Worm (Caenorhabditis elegans): ENCODE data around the gene C02C6.14.

C02C6.14 gene

ce11 chrX:15492759-15493158 lies 44.7 kb upstream of the C02C6.14 start (continued):
- TF ChIP-seq F55B11.4 (tag; optimal IDR thresholded peaks at IDR 0.05; ENCODE audit: borderline replicate concordance, insufficient read depth) (no peak), K11D2.4 (GFP tag; IDR thresholded peaks at IDR 0.05) (peak; percentile 85)

ce11 chrX:15493322-15493721 lies 44.1 kb upstream of the C02C6.14 start, which contains the start of gene gob-1:
TSS of gene gob-1 (plus strand) at chrX:15493602.
- TF ChIP-seq lin-40 (tag; optimal IDR thresholded peaks at IDR 0.05): no peak
- no peak for TF ChIP-seq ztf-6 (GFP tag; IDR thresholded peaks at IDR 0.05)
- no peak for TF ChIP-seq dpff-1 (tag; optimal IDR thresholded peaks at IDR 0.05)
- no peak for TF ChIP-seq madf-8 (GFP tag; conservative IDR thresholded peaks at IDR 0.05)
- no peak for TF ChIP-seq ztf-3 (GFP tag; optimal IDR thresholded peaks at IDR 0.05)
- no peak for TF ChIP-seq madf-3 (GFP tag; IDR thresholded peaks at IDR 0.05)
- TF ChIP-seq snpc-1.3 (tag; optimal IDR thresholded peaks at IDR 0.05; ENCODE audit: insufficient read depth): no peak
- no peak for TF ChIP-seq Y79H2A.3 (GFP tag; conservative IDR thresholded peaks at IDR 0.05)
- no peak for TF ChIP-seq Y95B8A.8 (GFP tag; IDR thresholded peaks at IDR 0.05)
- no peak for TF ChIP-seq egl-44 (GFP tag; IDR thresholded peaks at IDR 0.05)
- TF ChIP-seq F10E7.11 (tag; optimal IDR thresholded peaks at IDR 0.05): no peak
- no peak for TF ChIP-seq efl-1 (GFP tag; optimal IDR thresholded peaks at IDR 0.05)
- no peak for TF ChIP-seq attf-3 (GFP tag; conservative IDR thresholded peaks at IDR 0.05)
- no peak for TF ChIP-seq tbx-9 (tag; optimal IDR thresholded peaks at IDR 0.05; ENCODE audit: borderline replicate concordance)

- TF ChIP-seq egrh-3 (GFP tag; IDR thresholded peaks at IDR 0.05) (no peak), tlf-1 (GFP tag; optimal IDR thresholded peaks at IDR 0.05) (no peak), snpc-3.4 (tag; optimal IDR thresholded peaks at IDR 0.05) (no peak), dox-1 (GFP tag; IDR thresholded peaks at IDR 0.05) (no peak), lin-26 (GFP tag; IDR thresholded peaks at IDR 0.05) (no peak), mxl-1 (tag; optimal IDR thresholded peaks at IDR 0.05) (no peak), hsf-1 (GFP tag; IDR thresholded peaks at IDR 0.05) (no peak), him-1 (tag; optimal IDR thresholded peaks at IDR 0.05) (no peak), ztf-6 (GFP tag; IDR thresholded peaks at IDR 0.05) (no peak), nfyb-1 (GFP tag; IDR thresholded peaks at IDR 0.05) (no peak), egl-44 (GFP tag; IDR thresholded peaks at IDR 0.05) (no peak), madf-8 (GFP tag; conservative IDR thresholded peaks at IDR 0.05) (no peak), aptf-3 (GFP tag; IDR thresholded peaks at IDR 0.05) (no peak), B0035.1 (tag; optimal IDR thresholded peaks at IDR 0.05) (no peak), rec-8 (tag; optimal IDR thresholded peaks at IDR 0.05) (no peak), xnd-1 (tag; optimal IDR thresholded peaks at IDR 0.05) (no peak)
Observed at ce11 chrX:15494154-15494553, 43.3 kb upstream of the C02C6.14 start.

ce11 chrX:15496927-15497605 lies 40.4 kb upstream of the C02C6.14 start, which contains the start of gene suox-1:
TSS of gene suox-1 (plus strand) at chrX:15497555.
- TF ChIP-seq die-1 (tag; optimal IDR thresholded peaks at IDR 0.05): no peak
- TF ChIP-seq B0019.2 (GFP tag; conservative IDR thresholded peaks at IDR 0.05): no peak
- 0 out of 2 replicates have a peak, but pooled peaks have one; percentile 30 for TF ChIP-seq K11D2.4 (GFP tag; IDR thresholded peaks at IDR 0.05)
- TF ChIP-seq mcd-1 (GFP tag; IDR thresholded peaks at IDR 0.05): no peak
- peak; percentile 22 for TF ChIP-seq lin-40 (tag; optimal IDR thresholded peaks at IDR 0.05)
- no peak for TF ChIP-seq C06A6.2 (GFP tag; conservative IDR thresholded peaks at IDR 0.05)
- no peak for TF ChIP-seq gei-17 (GFP tag; optimal IDR thresholded peaks at IDR 0.05)
- no peak for TF ChIP-seq dpl-1 (GFP tag; optimal IDR thresholded peaks at IDR 0.05)
- TF ChIP-seq lir-1 (GFP tag; conservative IDR thresholded peaks at IDR 0.05): no peak
- no peak for TF ChIP-seq snpc-3.4 (tag; optimal IDR thresholded peaks at IDR 0.05)
- no peak for TF ChIP-seq cebp-1 (GFP tag; IDR thresholded peaks at IDR 0.05)
- peak; percentile 2 for TF ChIP-seq cebp-1 (tag; optimal IDR thresholded peaks at IDR 0.05)
- TF ChIP-seq K12H6.12 (tag; optimal IDR thresholded peaks at IDR 0.05): no peak
- TF ChIP-seq attf-3 (GFP tag; conservative IDR thresholded peaks at IDR 0.05): no peak
- no peak for TF ChIP-seq rpc-1 (optimal IDR thresholded peaks at IDR 0.05)
- no peak for TF ChIP-seq rpc-1 (tag; optimal IDR thresholded peaks at IDR 0.05)
- TF ChIP-seq ceh-27 (GFP tag; optimal IDR thresholded peaks at IDR 0.05): peak; percentile 16
- no peak for TF ChIP-seq let-526 (GFP tag; IDR thresholded peaks at IDR 0.05)
- no peak for TF ChIP-seq let-607 (tag; optimal IDR thresholded peaks at IDR 0.05)

Data from whole organism, young adult.